Fruit fly (Drosophila melanogaster) whole organism, pupa: ENCODE results near the gene Mt2.

Source experiments
- CG10348 ChIP-seq: fragments of 200-800 bp; sonication (Bioruptor generic); IDR thresholded peaks from 2 replicates; pipeline ENCODE4 v1.3.6; 2022; ENCODE audit warnings: missing biosample characterization, missing genetic modification characterization
- CG12605 ChIP-seq: fragments of 200-800 bp; sonication (Bioruptor generic); IDR thresholded peaks from 2 replicates; pipeline ENCODE4 v1.3.6; 2022; ENCODE audit warnings: missing biosample characterization, missing genetic modification characterization
- CG13204 ChIP-seq: fragments of 200-800 bp; sonication (Bioruptor generic); optimal IDR thresholded peaks from 2 replicates; lab custom pipeline; 2018; ENCODE audit warnings: missing biosample characterization, mild to moderate bottlenecking, missing genetic modification characterization, moderate library complexity
- CG14655 ChIP-seq: fragments of 200-800 bp; sonication (Bioruptor generic); optimal IDR thresholded peaks from 3 replicates; lab custom pipeline; 2017; ENCODE audit warnings: mild to moderate bottlenecking, missing biosample characterization, missing genetic modification reagents, missing genetic modification characterization
- CG15710 ChIP-seq: fragments of 200-800 bp; sonication (Bioruptor generic); optimal IDR thresholded peaks from 2 replicates; lab custom pipeline; 2018; ENCODE audit warnings: missing biosample characterization, mild to moderate bottlenecking, missing genetic modification characterization, moderate library complexity
- CG17806 ChIP-seq: fragments of 200-800 bp; sonication (Bioruptor generic); optimal IDR thresholded peaks from 2 replicates; lab custom pipeline; 2018; ENCODE audit warnings: missing biosample characterization, mild to moderate bottlenecking, missing genetic modification characterization, moderate library complexity
- CG32121 ChIP-seq: fragments of 200-800 bp; sonication (Bioruptor generic); IDR thresholded peaks from 2 replicates; pipeline ENCODE4 v1.3.6; 2022; ENCODE audit warnings: missing biosample characterization, missing genetic modification characterization
- CG34367 ChIP-seq: fragments of 200-800 bp; sonication (Bioruptor generic); optimal IDR thresholded peaks from 2 replicates; lab custom pipeline; 2018; ENCODE audit warnings: missing biosample characterization, mild to moderate bottlenecking, missing genetic modification characterization
- CG4496 ChIP-seq: fragments of 200-800 bp; sonication (Bioruptor generic); IDR thresholded peaks from 3 replicates; pipeline ENCODE4 v1.3.6; 2022; ENCODE audit warnings: missing biosample characterization, missing genetic modification characterization
- CG8159 ChIP-seq: fragments of 200-800 bp; sonication (Bioruptor generic); optimal IDR thresholded peaks from 3 replicates; lab custom pipeline; 2018; ENCODE audit warnings: missing biosample characterization, mild to moderate bottlenecking, missing genetic modification characterization, moderate library complexity
- CG8301 ChIP-seq: fragments of 200-800 bp; sonication (Bioruptor generic); optimal IDR thresholded peaks from 2 replicates; lab custom pipeline; 2018; ENCODE audit warnings: missing biosample characterization, mild to moderate bottlenecking, missing genetic modification characterization
- CG9948 ChIP-seq: fragments of 200-800 bp; sonication (Bioruptor generic); optimal IDR thresholded peaks from 2 replicates; lab custom pipeline; 2018; ENCODE audit warnings: missing biosample characterization, mild to moderate bottlenecking, missing genetic modification characterization, moderate library complexity
- D1 ChIP-seq: fragments of 200-800 bp; sonication (Bioruptor generic); optimal IDR thresholded peaks from 2 replicates; lab custom pipeline; 2018; ENCODE audit warnings: missing biosample characterization, mild to moderate bottlenecking, missing genetic modification characterization, moderate library complexity
- EcR ChIP-seq: fragments of 200-800 bp; sonication (Bioruptor generic); optimal IDR thresholded peaks from 3 replicates; lab custom pipeline; 2019; ENCODE audit warnings: missing biosample characterization, missing genetic modification characterization, mild to moderate bottlenecking, moderate library complexity, missing genetic modification reagents
- Ets98B ChIP-seq: fragments of 200-800 bp; sonication (Bioruptor generic); IDR thresholded peaks from 2 replicates; pipeline ENCODE4 v1.3.6; 2022; ENCODE audit warnings: missing biosample characterization, missing genetic modification characterization
- Pif1A ChIP-seq: fragments of 200-800 bp; sonication (Bioruptor generic); optimal IDR thresholded peaks from 3 replicates; lab custom pipeline; 2016; ENCODE audit warnings: missing biosample characterization, missing genetic modification characterization
- Pif1B ChIP-seq: fragments of 200-800 bp; sonication (Bioruptor generic); optimal IDR thresholded peaks from 3 replicates; lab custom pipeline; 2016; ENCODE audit warnings: missing biosample characterization, missing genetic modification characterization
- Snoo ChIP-seq: fragments of 200-800 bp; sonication (Bioruptor generic); optimal IDR thresholded peaks from 3 replicates; lab custom pipeline; 2017; ENCODE audit warnings: missing biosample characterization, mild to moderate bottlenecking, missing genetic modification characterization, inconsistent platforms
- fd96Ca ChIP-seq: fragments of 200-800 bp; sonication (Bioruptor generic); IDR thresholded peaks from 3 replicates; pipeline ENCODE4 v1.3.6; 2022; ENCODE audit warnings: missing biosample characterization, missing genetic modification characterization
- gl ChIP-seq: fragments of 200-800 bp; sonication (Bioruptor generic); optimal IDR thresholded peaks from 2 replicates; lab custom pipeline; 2018; ENCODE audit warnings: missing biosample characterization, mild to moderate bottlenecking, missing genetic modification characterization
- rn ChIP-seq: fragments of 200-800 bp; sonication (Bioruptor generic); IDR thresholded peaks from 2 replicates; pipeline ENCODE4 v1.3.6; 2022; ENCODE audit warnings: missing biosample characterization, missing genetic modification characterization

Gene Mt2

dm6 chr2L:12079827-12080381 is 16.4 kb upstream of the Mt2 start:
- TF ChIP-seq CG15710 (tag; lab: Kevin White, UChicago) (no peak), CG32121 (GFP tag; lab: Robert Waterston, UW) (no peak), CG8301 (no peak), Pif1B (GFP tag; lab: Kevin White, UChicago) (no peak), CG10348 (GFP tag; lab: Robert Waterston, UW) (no peak), CG9948 (tag; lab: Kevin White, UChicago) (no peak), rn (no peak), CG4496 (no peak), CG12605 (GFP tag; lab: Robert Waterston, UW) (no peak), EcR (no peak), Ets98B (no peak), CG14655 (no peak), fd96Ca (GFP tag; lab: Robert Waterston, UW) (no peak), D1 (tag; lab: Kevin White, UChicago) (no peak), Snoo (no peak), CG13204 (GFP tag; lab: Kevin White, UChicago) (no peak), CG34367 (tag; lab: Kevin White, UChicago) (no peak)

- TF ChIP-seq CG34367 (tag; lab: Kevin White, UChicago) (no peak), CG10348 (GFP tag; lab: Robert Waterston, UW) (no peak), Ets98B (no peak), CG15710 (tag; lab: Kevin White, UChicago) (no peak), rn (no peak), CG4496 (no peak), gl (tag; lab: Kevin White, UChicago) (no peak), EcR (no peak), CG13204 (GFP tag; lab: Kevin White, UChicago) (no peak), Snoo (no peak)
These were observed 15.1 kb upstream of the Mt2 start for dm6 chr2L:12081118-12081665.

dm6 chr2L:12085010-12085409 is 11.3 kb upstream of the Mt2 start:
- TF ChIP-seq CG15710 (tag; lab: Kevin White, UChicago) (no peak), rn (no peak), CG34367 (tag; lab: Kevin White, UChicago) (no peak), CG13204 (GFP tag; lab: Kevin White, UChicago) (no peak), fd96Ca (GFP tag; lab: Robert Waterston, UW) (no peak), Ets98B (no peak), CG8301 (no peak)
- TF ChIP-seq, all 21 proteins: peak for 0

dm6 chr2L:12085619-12086171 is 10.6 kb upstream of the Mt2 start, which contains the start of gene prd:
TSS of gene prd (minus strand) at chr2L:12085827.
- TF ChIP-seq fd96Ca (GFP tag; lab: Robert Waterston, UW) (no peak), EcR (no peak), CG32121 (GFP tag; lab: Robert Waterston, UW) (no peak)

- no peak for TF ChIP-seq CG15710 (tag; lab: Kevin White, UChicago)
- TF ChIP-seq CG10348 (GFP tag; lab: Robert Waterston, UW), result no peak
- no peak for TF ChIP-seq CG14655
- no peak for TF ChIP-seq CG32121 (GFP tag; lab: Robert Waterston, UW)
These were observed 8.9 kb upstream of the Mt2 start for dm6 chr2L:12087442-12087841.

dm6 chr2L:12089145-12089544 is 7.2 kb upstream of the Mt2 start:
- TF ChIP-seq Snoo (no peak), CG14655 (no peak), CG8159 (tag; lab: Kevin White, UChicago) (no peak), fd96Ca (GFP tag; lab: Robert Waterston, UW) (no peak), CG9948 (tag; lab: Kevin White, UChicago) (no peak), CG32121 (GFP tag; lab: Robert Waterston, UW) (no peak), D1 (tag; lab: Kevin White, UChicago) (no peak), CG4496 (no peak), Pif1B (GFP tag; lab: Kevin White, UChicago) (no peak), CG15710 (tag; lab: Kevin White, UChicago) (no peak), CG34367 (tag; lab: Kevin White, UChicago) (no peak), Ets98B (no peak), EcR (no peak), CG13204 (GFP tag; lab: Kevin White, UChicago) (no peak), CG8301 (no peak), CG12605 (GFP tag; lab: Robert Waterston, UW) (no peak), CG17806 (tag; lab: Kevin White, UChicago) (no peak), Pif1A (no peak)

dm6 chr2L:12091522-12091921 is 4.8 kb upstream of the Mt2 start, which contains the start of gene Pex19:
TSS of gene Pex19 (plus strand) at chr2L:12091822.
- TF ChIP-seq Pif1A (no peak), CG13204 (GFP tag; lab: Kevin White, UChicago) (no peak), Ets98B (no peak), CG17806 (tag; lab: Kevin White, UChicago) (no peak), Pif1B (GFP tag; lab: Kevin White, UChicago) (no peak), CG4496 (no peak), CG15710 (tag; lab: Kevin White, UChicago) (no peak), CG12605 (GFP tag; lab: Robert Waterston, UW) (no peak), gl (tag; lab: Kevin White, UChicago) (no peak), CG32121 (GFP tag; lab: Robert Waterston, UW) (no peak)
- TF ChIP-seq, all 21 proteins: peak for 0
